Worm (Caenorhabditis elegans): Measurements from ENCODE around the gene Y50D4C.3.

DNA sequence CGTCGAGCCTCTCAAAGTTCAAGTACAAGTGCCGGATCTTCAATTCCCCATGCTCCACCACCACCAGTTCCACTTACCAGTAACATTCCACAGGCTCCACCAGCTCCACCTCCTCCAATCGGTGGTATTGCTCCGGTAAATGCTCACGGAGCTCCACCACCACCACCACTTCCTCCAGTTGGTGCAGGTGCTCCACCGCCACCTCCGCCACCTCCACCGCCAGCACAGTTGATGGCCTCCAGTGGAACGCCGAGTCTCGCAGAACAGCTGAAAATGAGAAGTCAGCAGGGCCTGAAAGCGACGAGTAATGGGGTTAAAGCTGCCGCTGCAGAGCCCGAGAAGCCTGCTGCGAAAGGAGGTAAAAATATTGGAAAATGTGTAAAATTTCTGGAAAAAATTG lies 45.3 kb upstream of the Y50D4C.3 start:
- TF ChIP-seq elt-1 (tag; optimal IDR thresholded peaks at IDR 0.05) (no peak), nhr-237 (tag; optimal IDR thresholded peaks at IDR 0.05) (no peak), aly-2 (tag; optimal IDR thresholded peaks at IDR 0.05) (no peak), ama-1 (optimal IDR thresholded peaks at IDR 0.05) (no peak), nhr-77 (tag; optimal IDR thresholded peaks at IDR 0.05) (no peak), lin-13 (GFP tag; optimal IDR thresholded peaks at IDR 0.05) (no peak), zag-1 (tag; optimal IDR thresholded peaks at IDR 0.05) (no peak), sma-3 (GFP tag; optimal IDR thresholded peaks at IDR 0.05) (no peak), nhr-6 (tag; optimal IDR thresholded peaks at IDR 0.05) (no peak), nhr-23 (tag; optimal IDR thresholded peaks at IDR 0.05) (no peak), ztf-11 (tag; optimal IDR thresholded peaks at IDR 0.05) (no peak), peb-1 (tag; optimal IDR thresholded peaks at IDR 0.05) (no peak)

Measured in whole organism, L2 larva.